Worm (Caenorhabditis elegans) whole organism, late embryonic: ENCODE results near the gene nspc-18.
"Not testable (repeated sequence)": the region's sequence is repeated elsewhere in the genome, so short reads cannot be mapped to it uniquely, and the experiment has no call there.

Experiments
- C08G9.2 ChIP-seq: sonication (generic microtip); optimal IDR thresholded peaks from 2 replicates; lab custom pipeline; 2016; ENCODE audit warnings: mild to moderate bottlenecking, missing genetic modification characterization, moderate library complexity, missing compliant biosample characterization
- K02D7.2 ChIP-seq: sonication (generic microtip); optimal IDR thresholded peaks from 2 replicates; lab custom pipeline; 2017; ENCODE audit warnings: mild to moderate bottlenecking, missing genetic modification characterization, missing compliant biosample characterization
- K09A11.1 ChIP-seq: sonication (generic microtip); optimal IDR thresholded peaks from 2 replicates; lab custom pipeline; 2017; ENCODE audit warnings: antibody characterized with exemption, mild to moderate bottlenecking, missing genetic modification characterization, missing compliant biosample characterization; ENCODE audit not compliant: insufficient read depth
- T23F11.4 ChIP-seq: fragments of 200-800 bp; sonication (Bioruptor generic); optimal IDR thresholded peaks from 2 replicates; lab custom pipeline; 2018; ENCODE audit warnings: mild to moderate bottlenecking, missing genetic modification characterization, missing compliant biosample characterization
- Y22D7AL.16 ChIP-seq: sonication (generic microtip); optimal IDR thresholded peaks from 2 replicates; lab custom pipeline; 2016; ENCODE audit warnings: missing genetic modification characterization, missing compliant biosample characterization
- ahr-1 ChIP-seq: sonication (generic microtip); optimal IDR thresholded peaks from 2 replicates; lab custom pipeline; 2016; ENCODE audit warnings: missing genetic modification characterization, missing compliant biosample characterization
- ama-1 ChIP-seq: fragments of 150-350 bp; optimal IDR thresholded peaks from 2 replicates; lab custom pipeline; 2014
- ceh-14 ChIP-seq: sonication (generic microtip); optimal IDR thresholded peaks from 2 replicates; lab custom pipeline; 2016; ENCODE audit warnings: missing genotype, missing genetic modification characterization, missing compliant biosample characterization
- ceh-18 ChIP-seq: sonication (generic microtip); optimal IDR thresholded peaks from 2 replicates; lab custom pipeline; 2016; ENCODE audit warnings: missing genetic modification characterization, missing compliant biosample characterization
- ceh-19 ChIP-seq: fragments of 200-800 bp; sonication (Bioruptor generic); optimal IDR thresholded peaks from 2 replicates; lab custom pipeline; 2018; ENCODE audit warnings: mild to moderate bottlenecking, missing genetic modification characterization, missing compliant biosample characterization
- ceh-22 ChIP-seq: sonication (generic microtip); optimal IDR thresholded peaks from 2 replicates; lab custom pipeline; 2017; ENCODE audit warnings: missing biosample characterization, missing genetic modification characterization
- ceh-24 ChIP-seq: sonication (generic microtip); optimal IDR thresholded peaks from 2 replicates; lab custom pipeline; 2016; ENCODE audit warnings: mild to moderate bottlenecking, missing genetic modification characterization, missing compliant biosample characterization
- ceh-34 ChIP-seq: sonication (generic microtip); optimal IDR thresholded peaks from 2 replicates; lab custom pipeline; 2016; ENCODE audit warnings: mild to moderate bottlenecking, missing genetic modification characterization, missing compliant biosample characterization
- ceh-6 ChIP-seq: fragments of 200-800 bp; sonication (Bioruptor generic); optimal IDR thresholded peaks from 2 replicates; lab custom pipeline; 2018; ENCODE audit warnings: mild to moderate bottlenecking, missing genetic modification characterization, missing compliant biosample characterization
- ceh-9 ChIP-seq: sonication (generic microtip); optimal IDR thresholded peaks from 2 replicates; lab custom pipeline; 2016; ENCODE audit warnings: mild to moderate bottlenecking, missing genetic modification characterization, inconsistent platforms, missing compliant biosample characterization
- elt-2 ChIP-seq: sonication (generic microtip); optimal IDR thresholded peaks from 2 replicates; lab custom pipeline; 2016; ENCODE audit warnings: missing genetic modification reagents, missing genetic modification characterization, missing compliant biosample characterization
- elt-4 ChIP-seq: sonication (generic microtip); optimal IDR thresholded peaks from 2 replicates; lab custom pipeline; 2016; ENCODE audit warnings: missing genetic modification characterization, missing compliant biosample characterization
- fax-1 ChIP-seq: sonication (generic microtip); optimal IDR thresholded peaks from 2 replicates; lab custom pipeline; 2016; ENCODE audit warnings: missing genotype, missing genetic modification characterization, missing compliant biosample characterization
- fkh-6 ChIP-seq: sonication (generic microtip); optimal IDR thresholded peaks from 2 replicates; lab custom pipeline; 2016; ENCODE audit warnings: missing genetic modification characterization, missing compliant biosample characterization
- gmeb-2 ChIP-seq: sonication (generic microtip); optimal IDR thresholded peaks from 2 replicates; lab custom pipeline; 2016; ENCODE audit warnings: missing genetic modification characterization, inconsistent platforms, missing compliant biosample characterization
- hlh-15 ChIP-seq: sonication (generic microtip); optimal IDR thresholded peaks from 2 replicates; lab custom pipeline; 2016; ENCODE audit warnings: missing genetic modification characterization, missing compliant biosample characterization
- hlh-30 ChIP-seq: sonication (generic microtip); optimal IDR thresholded peaks from 2 replicates; lab custom pipeline; 2017; ENCODE audit warnings: antibody characterized with exemption, missing genetic modification characterization, missing compliant biosample characterization; ENCODE audit not compliant: insufficient read depth
- lim-6 ChIP-seq: sonication (generic microtip); optimal IDR thresholded peaks from 2 replicates; lab custom pipeline; 2016; ENCODE audit warnings: missing genetic modification characterization, missing compliant biosample characterization
- lin-11 ChIP-seq: fragments of 200-800 bp; sonication (Bioruptor generic); optimal IDR thresholded peaks from 2 replicates; lab custom pipeline; 2018; ENCODE audit warnings: mild to moderate bottlenecking, missing genetic modification characterization, missing compliant biosample characterization
- mec-3 ChIP-seq: sonication (generic microtip); optimal IDR thresholded peaks from 2 replicates; lab custom pipeline; 2016; ENCODE audit warnings: borderline replicate concordance, missing genetic modification characterization, missing compliant biosample characterization
- nhr-11 ChIP-seq: fragments of 150-350 bp; optimal IDR thresholded peaks from 2 replicates; lab custom pipeline; 2014; ENCODE audit warnings: missing biosample characterization, missing genetic modification characterization
- npax-4 ChIP-seq: sonication (generic microtip); optimal IDR thresholded peaks from 2 replicates; lab custom pipeline; 2016; ENCODE audit warnings: missing genetic modification characterization, missing compliant biosample characterization
- odd-2 ChIP-seq: sonication (generic microtip); optimal IDR thresholded peaks from 2 replicates; lab custom pipeline; 2017; ENCODE audit warnings: antibody characterized with exemption, mild to moderate bottlenecking, missing genetic modification characterization, missing compliant biosample characterization
- pag-3 ChIP-seq: sonication (generic microtip); optimal IDR thresholded peaks from 2 replicates; lab custom pipeline; 2016; ENCODE audit warnings: missing compliant biosample characterization, missing genetic modification characterization, borderline replicate concordance
- pat-9 ChIP-seq: fragments of 200-800 bp; sonication (Bioruptor generic); optimal IDR thresholded peaks from 2 replicates; lab custom pipeline; 2018; ENCODE audit warnings: mild to moderate bottlenecking, missing genetic modification characterization, moderate library complexity, missing compliant biosample characterization
- pha-2 ChIP-seq: sonication (generic microtip); optimal IDR thresholded peaks from 2 replicates; lab custom pipeline; 2017; ENCODE audit warnings: mild to moderate bottlenecking, missing genetic modification characterization, missing compliant biosample characterization
- rnt-1 ChIP-seq: sonication (generic microtip); optimal IDR thresholded peaks from 2 replicates; lab custom pipeline; 2016; ENCODE audit warnings: missing genetic modification characterization, missing compliant biosample characterization
- sdc-2 ChIP-seq: sonication (generic microtip); optimal IDR thresholded peaks from 2 replicates; lab custom pipeline; 2016; ENCODE audit warnings: missing genotype, missing genetic modification characterization, missing compliant biosample characterization
- syd-9 ChIP-seq: sonication (generic microtip); optimal IDR thresholded peaks from 2 replicates; lab custom pipeline; 2016; ENCODE audit warnings: mild to moderate bottlenecking, missing genetic modification characterization, moderate library complexity, missing compliant biosample characterization
- tbx-7 ChIP-seq: sonication (generic microtip); optimal IDR thresholded peaks from 2 replicates; lab custom pipeline; 2016; ENCODE audit warnings: missing genotype, missing genetic modification characterization, missing compliant biosample characterization
- ttx-3 ChIP-seq: sonication (generic microtip); optimal IDR thresholded peaks from 2 replicates; lab custom pipeline; 2016; ENCODE audit warnings: missing genetic modification reagents, missing genetic modification characterization, missing compliant biosample characterization
- unc-3 ChIP-seq, 2 experiments: fragments of 200-800 bp in 1 of 2; sonication (Bioruptor generic) in 1 of 2; sonication (generic microtip) in 1 of 2; conservative IDR thresholded peaks in 1 of 2; optimal IDR thresholded peaks in 1 of 2; 2 replicates each; pipeline versions ENCODE4 v1.3.6 to Lab custom; 2016 to 2022; ENCODE audit warnings: missing compliant biosample characterization in 2 of 2, missing genetic modification characterization in 2 of 2, missing genetic modification reagents in 1 of 2
- unc-42 ChIP-seq: sonication (generic microtip); optimal IDR thresholded peaks from 2 replicates; lab custom pipeline; 2016; ENCODE audit warnings: missing genotype, missing genetic modification characterization, missing compliant biosample characterization
- unc-55 ChIP-seq: sonication (generic microtip); optimal IDR thresholded peaks from 2 replicates; lab custom pipeline; 2017; ENCODE audit warnings: missing biosample characterization, missing genetic modification reagents, missing genetic modification characterization
- unc-86 ChIP-seq: sonication (generic microtip); optimal IDR thresholded peaks from 2 replicates; lab custom pipeline; 2016; ENCODE audit warnings: missing genetic modification characterization, missing compliant biosample characterization

nspc-18 gene

DNA sequence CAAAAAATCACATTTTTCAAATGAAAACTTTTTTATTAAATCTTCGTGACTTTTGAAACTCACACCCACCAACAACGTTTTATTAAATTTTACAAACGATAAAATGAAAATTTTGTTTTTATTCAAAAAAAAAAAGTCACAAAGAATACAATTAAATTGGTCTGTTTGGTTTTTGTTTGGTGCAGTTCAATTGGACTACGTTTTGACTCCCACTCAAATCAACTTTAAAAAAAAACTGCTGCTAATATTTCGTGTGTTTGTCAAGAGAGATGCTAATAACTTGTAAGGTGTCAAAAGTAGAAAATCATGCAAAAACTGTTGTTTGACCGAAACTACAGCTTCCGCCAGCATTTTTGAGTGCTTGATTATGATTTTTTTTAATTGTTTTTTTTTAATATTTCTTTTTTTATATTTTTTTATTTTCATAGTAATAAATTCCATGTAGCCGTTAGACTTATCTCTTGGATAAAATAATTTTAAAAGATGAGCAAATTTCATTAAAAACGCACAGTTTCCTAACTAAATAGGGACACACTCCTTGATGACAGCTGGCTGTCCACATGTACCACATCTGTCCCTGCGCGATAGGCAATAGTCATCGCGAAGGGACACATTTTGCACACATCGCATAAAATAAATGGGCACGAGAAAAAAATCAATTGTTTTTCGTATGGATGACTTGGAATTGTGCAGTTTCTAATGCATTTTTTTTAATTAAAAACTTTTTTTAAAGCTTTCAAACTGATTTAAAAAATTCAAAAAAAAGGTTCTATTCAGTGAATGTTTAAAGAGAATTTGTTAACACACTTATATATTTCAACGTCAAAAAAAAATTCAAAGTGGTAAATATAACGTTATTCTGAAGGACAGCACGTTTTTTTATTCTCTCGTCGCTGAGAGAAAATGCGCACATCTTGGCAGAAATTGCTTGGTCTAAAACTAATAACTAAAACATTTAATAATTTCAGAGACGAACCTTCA lies 1.8 kb downstream of the nspc-18 start (continued):
- TF ChIP-seq hlh-15 (tag; lab: Kevin White, UChicago) (peak; percentile 13), pha-2 (peak; percentile 68), gmeb-2 (tag; lab: Kevin White, UChicago) (peak; percentile 23), unc-3 (GFP tag; conservative IDR thresholded peaks at IDR 0.05; lab: Robert Waterston, UW) (0 out of 2 replicates have a peak, but pooled peaks have one; percentile 53), unc-3 (tag; optimal IDR thresholded peaks at IDR 0.05; lab: Kevin White, UChicago) (peak; percentile 64), pat-9 (tag; lab: Kevin White, UChicago) (peak; percentile 27), fax-1 (no peak), ceh-24 (no peak), ceh-34 (peak; percentile 92), syd-9 (tag; lab: Kevin White, UChicago) (peak; percentile 79), ceh-14 (tag; lab: Kevin White, UChicago) (peak; percentile 87), ceh-22 (peak; percentile 78), elt-4 (tag; lab: Kevin White, UChicago) (no peak), hlh-30 (tag; lab: Kevin White, UChicago) (peak; percentile 87), elt-2 (tag; lab: Kevin White, UChicago) (peak; percentile 82), sdc-2 (tag; lab: Kevin White, UChicago) (peak; percentile 100), unc-86 (peak; percentile 96), C08G9.2 (tag; lab: Kevin White, UChicago) (peak; percentile 68), ceh-19 (peak; percentile 40), odd-2 (tag; lab: Kevin White, UChicago) (peak; percentile 55), nhr-11 (tag; lab: Kevin White, UChicago) (peak; percentile 98), unc-55 (GFP tag; lab: Kevin White, UChicago) (peak; percentile 94), tbx-7 (tag; lab: Kevin White, UChicago) (peak; percentile 56)
- TF ChIP-seq, all 69 proteins: peak for 51

DNA sequence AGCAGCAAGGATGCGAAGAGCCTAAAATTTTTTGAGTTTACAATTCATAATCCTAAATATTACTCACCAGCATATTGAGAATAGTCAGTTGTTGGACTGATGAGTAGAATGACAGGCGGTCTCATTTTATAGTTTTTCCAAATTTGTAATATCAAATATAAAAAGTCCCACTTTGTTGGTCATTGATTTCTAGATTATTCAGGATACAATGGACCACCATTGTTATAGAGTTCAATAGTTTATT lies 2.5 kb downstream of the nspc-18 start, which contains the start of gene nspc-17:
Gene nspc-17 (minus strand): TSS at position 101 of the 244 bp plus-strand sequence.
- not testable (repeated sequence) for TF ChIP-seq pag-3 (tag; lab: Kevin White, UChicago); npax-4 (tag; lab: Kevin White, UChicago); ama-1

DNA sequence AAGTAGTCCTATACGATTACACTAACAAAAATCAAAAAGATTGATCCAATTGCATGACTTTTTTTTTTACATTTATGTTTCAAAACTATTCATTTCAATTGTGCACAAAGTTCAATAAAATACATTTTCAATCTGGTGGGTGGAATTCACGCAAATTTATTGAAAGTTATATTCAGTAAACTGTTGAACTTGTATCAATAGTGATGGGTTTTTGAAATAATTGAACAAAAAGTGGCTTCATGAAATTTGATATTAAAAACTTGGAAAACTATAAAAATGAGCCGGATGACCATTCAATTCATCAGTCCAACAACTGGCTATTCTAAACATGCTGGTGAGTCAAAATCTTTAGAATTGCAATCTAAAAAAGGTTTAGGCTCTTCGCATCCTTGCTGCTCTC lies 4.2 kb downstream of the nspc-18 start, which contains the start of gene nspc-16:
Gene nspc-16 (plus strand): TSS at position 301 of the 400 bp plus-strand sequence.
- no peak for TF ChIP-seq K09A11.1 (tag; lab: Kevin White, UChicago)

DNA sequence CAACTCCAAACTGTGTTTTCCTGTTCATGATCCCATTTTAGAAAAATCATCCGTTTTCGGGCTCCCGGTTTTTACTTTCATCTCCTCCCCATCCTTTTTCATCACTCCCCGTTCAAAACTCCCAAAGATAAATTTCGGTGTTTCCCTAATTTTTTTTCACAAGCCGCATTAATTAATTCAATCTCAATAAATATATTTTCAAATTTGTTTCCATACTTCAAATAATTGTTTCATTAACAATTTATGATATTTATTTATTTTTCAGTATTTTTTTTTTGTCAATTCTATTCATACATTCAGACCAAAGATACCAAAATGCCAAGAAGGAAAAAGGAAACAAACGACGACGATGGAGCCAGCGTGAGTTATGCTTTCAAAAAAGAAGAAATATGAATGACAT lies 7.0 kb downstream of the nspc-18 start, which contains the start of gene D1025.1:
Gene D1025.1 (plus strand): TSS at position 301 of the 400 bp plus-strand sequence.
- no peak for TF ChIP-seq Y22D7AL.16 (tag; lab: Kevin White, UChicago)
- no peak for TF ChIP-seq lin-11 (tag; lab: Kevin White, UChicago)
- no peak for TF ChIP-seq ceh-14 (tag; lab: Kevin White, UChicago)
- no peak for TF ChIP-seq gmeb-2 (tag; lab: Kevin White, UChicago)
- TF ChIP-seq mec-3: no peak
- no peak for TF ChIP-seq ttx-3 (tag; lab: Kevin White, UChicago)
- no peak for TF ChIP-seq nhr-11 (tag; lab: Kevin White, UChicago)

DNA sequence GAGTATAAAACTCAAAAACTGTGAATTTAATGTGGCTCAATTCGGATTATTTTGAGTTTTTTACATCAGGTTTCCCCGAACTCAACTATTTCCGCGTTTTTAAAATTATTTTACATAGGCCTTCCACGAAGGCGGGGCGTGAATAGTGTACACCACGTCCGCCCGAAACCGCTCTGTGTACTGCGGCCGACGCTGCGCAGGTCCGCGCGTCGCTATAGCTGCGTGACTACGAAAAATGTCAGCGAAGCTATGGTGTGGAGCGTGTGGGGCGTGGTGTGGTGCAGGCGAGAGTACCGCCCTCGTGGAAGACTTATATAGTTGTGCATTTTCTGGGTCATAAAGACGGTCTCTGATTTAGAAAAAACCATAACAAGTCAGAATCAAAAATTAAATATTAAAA lies 9.6 kb downstream of the nspc-18 start:
- TF ChIP-seq unc-55 (GFP tag; lab: Kevin White, UChicago): no peak
- no peak for TF ChIP-seq pat-9 (tag; lab: Kevin White, UChicago)
- no peak for TF ChIP-seq ceh-9
- no peak for TF ChIP-seq ttx-3 (tag; lab: Kevin White, UChicago)
- no peak for TF ChIP-seq ceh-18 (tag; lab: Kevin White, UChicago)
- TF ChIP-seq syd-9 (tag; lab: Kevin White, UChicago): no peak
- no peak for TF ChIP-seq T23F11.4 (GFP tag; lab: Kevin White, UChicago)
- TF ChIP-seq sdc-2 (tag; lab: Kevin White, UChicago): no peak
- TF ChIP-seq ceh-6 (GFP tag; lab: Kevin White, UChicago): no peak
- no peak for TF ChIP-seq lim-6
- TF ChIP-seq gmeb-2 (tag; lab: Kevin White, UChicago): no peak
- no peak for TF ChIP-seq K09A11.1 (tag; lab: Kevin White, UChicago)
- TF ChIP-seq unc-42: no peak
- no peak for TF ChIP-seq fkh-6 (tag; lab: Kevin White, UChicago)
- TF ChIP-seq hlh-15 (tag; lab: Kevin White, UChicago): no peak
- no peak for TF ChIP-seq unc-86
- TF ChIP-seq K02D7.2 (tag; lab: Kevin White, UChicago): no peak
- TF ChIP-seq ahr-1: no peak
- no peak for TF ChIP-seq rnt-1
- TF ChIP-seq mec-3: no peak
